Worm (Caenorhabditis elegans) whole organism, L4/young adult: Measurements from ENCODE around the gene C25H3.14.

Source experiments
- W03F9.2 ChIP-seq: fragments of 150-350 bp; optimal IDR thresholded peaks from 2 replicates; lab custom pipeline; 2014; ENCODE audit warnings: missing biosample characterization, missing genetic modification characterization
- dao-5 ChIP-seq: sonication (generic microtip); optimal IDR thresholded peaks from 2 replicates; lab custom pipeline; 2016; ENCODE audit warnings: missing genotype, missing genetic modification characterization, moderate library complexity, missing compliant biosample characterization
- him-1 ChIP-seq: sonication (generic microtip); optimal IDR thresholded peaks from 2 replicates; lab custom pipeline; 2016; ENCODE audit warnings: missing genotype, missing genetic modification reagents, missing genetic modification characterization, missing compliant biosample characterization

Gene C25H3.14

ce11 chrII:5734883-5735282 lies 40.0 kb downstream of the C25H3.14 start:
- no peak for TF ChIP-seq him-1 (tag; lab: Kevin White, UChicago)
- TF ChIP-seq W03F9.2, result no peak

ce11 chrII:5735744-5736143 lies 40.8 kb downstream of the C25H3.14 start:
- TF ChIP-seq W03F9.2, result no peak
- TF ChIP-seq dao-5 (tag; lab: Kevin White, UChicago), result no peak
- TF ChIP-seq him-1 (tag; lab: Kevin White, UChicago), result no peak

- no peak for TF ChIP-seq dao-5 (tag; lab: Kevin White, UChicago)
- TF ChIP-seq him-1 (tag; lab: Kevin White, UChicago), result no peak
- TF ChIP-seq W03F9.2, result no peak
Measured at ce11 chrII:5736599-5736998, 41.7 kb downstream of the C25H3.14 start.

ce11 chrII:5738795-5739194 lies 43.9 kb downstream of the C25H3.14 start, which contains the start of gene hlh-14:
hlh-14 (minus strand) TSS chrII:5738895.
- TF ChIP-seq dao-5 (tag; lab: Kevin White, UChicago) (no peak), him-1 (tag; lab: Kevin White, UChicago) (no peak), W03F9.2 (no peak)

- TF ChIP-seq W03F9.2 (no peak), him-1 (tag; lab: Kevin White, UChicago) (no peak), dao-5 (tag; lab: Kevin White, UChicago) (no peak)
Measured at ce11 chrII:5742767-5743166, 47.9 kb downstream of the C25H3.14 start.

- TF ChIP-seq him-1 (tag; lab: Kevin White, UChicago), result no peak
- TF ChIP-seq dao-5 (tag; lab: Kevin White, UChicago), result no peak
Measured at ce11 chrII:5744342-5744741, 49.4 kb downstream of the C25H3.14 start.

ce11 chrII:5745088-5745487 lies 50.2 kb downstream of the C25H3.14 start, which contains the start of gene F10C1.9:
F10C1.9 (minus strand) TSS chrII:5745284.
- TF ChIP-seq dao-5 (tag; lab: Kevin White, UChicago) (no peak), him-1 (tag; lab: Kevin White, UChicago) (no peak), W03F9.2 (no peak)
